Fruit fly (Drosophila melanogaster): ENCODE data around the gene CG13024.
A peak's percentile ranks its signal among the peaks of the same experiment; 100 is the strongest.

The CG13024 gene

DNA sequence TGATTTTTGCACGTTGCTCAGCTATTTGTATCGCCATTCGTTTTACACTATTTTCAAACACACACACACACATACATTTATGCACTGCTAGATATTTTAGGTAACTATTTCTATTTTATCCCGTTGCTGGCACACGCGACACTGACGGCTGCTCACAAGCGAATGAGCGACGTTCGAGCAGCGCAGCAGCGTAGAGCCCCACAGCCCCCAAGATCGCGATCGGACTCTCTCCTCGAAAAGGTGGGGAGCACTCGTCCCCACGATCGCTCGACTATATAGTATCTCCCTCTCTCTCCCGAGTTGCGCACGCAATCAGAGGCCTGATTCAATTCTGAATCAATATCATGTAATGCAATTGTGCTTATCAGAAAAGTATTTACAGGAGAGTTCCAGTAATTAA is 28.8 kb downstream of the CG13024 start:
- TF ChIP-seq ovo (GFP tag; optimal IDR thresholded peaks at IDR 0.05), result peak; percentile 66
- peak; percentile 12 for TF ChIP-seq Clk (GFP tag; optimal IDR thresholded peaks at IDR 0.05)
- peak; percentile 48 for TF ChIP-seq toe (GFP tag; optimal IDR thresholded peaks at IDR 0.05)
- TF ChIP-seq Hr96 (GFP tag; optimal IDR thresholded peaks at IDR 0.05), result peak; percentile 52
- no peak for TF ChIP-seq CG14711 (tag; optimal IDR thresholded peaks at IDR 0.05)
- peak; percentile 83 for TF ChIP-seq CG12768 (GFP tag; optimal IDR thresholded peaks at IDR 0.05)
- TF ChIP-seq CG33017 (tag; optimal IDR thresholded peaks at IDR 0.05), result peak; percentile 68
- peak; percentile 79 for TF ChIP-seq Mnt (GFP tag; optimal IDR thresholded peaks at IDR 0.05)
- TF ChIP-seq CG11617 (GFP tag; optimal IDR thresholded peaks at IDR 0.05), result peak; percentile 19
- peak in 1 of 2 experiments; percentile 1 for TF ChIP-seq cnc (optimal IDR thresholded peaks at IDR 0.05)
- peak; percentile 41 for TF ChIP-seq bab1 (GFP tag; optimal IDR thresholded peaks at IDR 0.05)
- no peak for TF ChIP-seq cic (GFP tag; optimal IDR thresholded peaks at IDR 0.05)
- TF ChIP-seq kay (GFP tag; ENCODE audit: borderline replicate concordance), result peak; percentile 97
- peak; percentile 56 for TF ChIP-seq CG5204 (GFP tag; optimal IDR thresholded peaks at IDR 0.05)
- TF ChIP-seq CG7045 (GFP tag; optimal IDR thresholded peaks at IDR 0.05), result peak; percentile 15
- TF ChIP-seq CG1620 (GFP tag; optimal IDR thresholded peaks at IDR 0.05), result peak; percentile 57
- TF ChIP-seq CG7101 (tag; optimal IDR thresholded peaks at IDR 0.05), result peak; percentile 67
- TF ChIP-seq pad (GFP tag; optimal IDR thresholded peaks at IDR 0.05), result peak; percentile 49
- TF ChIP-seq tj (GFP tag; optimal IDR thresholded peaks at IDR 0.05), result peak; percentile 28
- TF ChIP-seq Crg-1 (GFP tag; optimal IDR thresholded peaks at IDR 0.05), result no peak

DNA sequence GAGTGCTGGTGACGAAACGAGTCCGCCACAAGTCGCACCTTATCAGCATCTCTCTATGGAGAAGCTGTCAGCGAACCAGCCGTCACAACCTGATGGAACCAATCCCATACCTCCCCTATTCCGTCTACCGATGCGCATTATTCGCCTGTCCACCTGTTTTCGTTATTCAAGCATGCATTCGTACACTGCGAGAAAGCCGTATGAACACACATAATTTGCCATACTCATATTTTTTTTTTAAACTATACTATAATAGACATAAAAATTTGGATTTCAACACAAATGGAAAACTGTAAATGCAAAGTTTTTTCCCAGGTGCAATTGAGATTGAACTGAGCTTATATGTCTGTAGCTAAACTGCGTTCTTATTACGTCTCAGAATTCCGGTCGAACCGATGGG is 32.3 kb downstream of the CG13024 start:
- TF ChIP-seq Crg-1 (GFP tag; optimal IDR thresholded peaks at IDR 0.05), result no peak
- peak; percentile 18 for TF ChIP-seq pad (GFP tag; optimal IDR thresholded peaks at IDR 0.05)
- TF ChIP-seq cnc (optimal IDR thresholded peaks at IDR 0.05), result no peak
- peak; percentile 95 for TF ChIP-seq kay (GFP tag; ENCODE audit: borderline replicate concordance)
- peak; percentile 70 for TF ChIP-seq CG11617 (GFP tag; optimal IDR thresholded peaks at IDR 0.05)
- peak; percentile 84 for TF ChIP-seq toe (GFP tag; optimal IDR thresholded peaks at IDR 0.05)
- TF ChIP-seq CG33017 (tag; optimal IDR thresholded peaks at IDR 0.05), result peak; percentile 90
- peak; percentile 7 for TF ChIP-seq CG1620 (GFP tag; optimal IDR thresholded peaks at IDR 0.05)
- TF ChIP-seq CG5204 (GFP tag; optimal IDR thresholded peaks at IDR 0.05), result peak; percentile 78
- peak; percentile 77 for TF ChIP-seq CG7045 (GFP tag; optimal IDR thresholded peaks at IDR 0.05)
- peak; percentile 69 for TF ChIP-seq Mnt (GFP tag; optimal IDR thresholded peaks at IDR 0.05)
- no peak for TF ChIP-seq bab1 (GFP tag; optimal IDR thresholded peaks at IDR 0.05)
- TF ChIP-seq CG7101 (tag; optimal IDR thresholded peaks at IDR 0.05), result peak; percentile 79
- TF ChIP-seq tj (GFP tag; optimal IDR thresholded peaks at IDR 0.05), result peak; percentile 50
- peak; percentile 84 for TF ChIP-seq CG12768 (GFP tag; optimal IDR thresholded peaks at IDR 0.05)
- TF ChIP-seq Hr96 (GFP tag; optimal IDR thresholded peaks at IDR 0.05), result peak; percentile 66
- peak; percentile 97 for TF ChIP-seq cic (GFP tag; optimal IDR thresholded peaks at IDR 0.05)
- no peak for TF ChIP-seq ovo (GFP tag; optimal IDR thresholded peaks at IDR 0.05)
- TF ChIP-seq Clk (GFP tag; optimal IDR thresholded peaks at IDR 0.05), result peak; percentile 39
- TF ChIP-seq CG14711 (tag; optimal IDR thresholded peaks at IDR 0.05), result peak; percentile 51

- TF ChIP-seq Mnt (GFP tag; optimal IDR thresholded peaks at IDR 0.05), result peak; percentile 67
- no peak for TF ChIP-seq CG33017 (tag; optimal IDR thresholded peaks at IDR 0.05)
- no peak for TF ChIP-seq CG1620 (GFP tag; optimal IDR thresholded peaks at IDR 0.05)
- peak; percentile 4 for TF ChIP-seq bab1 (GFP tag; optimal IDR thresholded peaks at IDR 0.05)
- peak; percentile 21 for TF ChIP-seq tj (GFP tag; optimal IDR thresholded peaks at IDR 0.05)
- TF ChIP-seq kay (GFP tag; ENCODE audit: borderline replicate concordance), result no peak
Observed at dm6 chr3L:16786728-16787127, 42.1 kb downstream of the CG13024 start, which contains the start of gene eIF3e. eIF3e (minus strand) TSS chr3L:16786941.

- no peak for TF ChIP-seq toe (GFP tag; optimal IDR thresholded peaks at IDR 0.05)
- no peak for TF ChIP-seq CG11617 (GFP tag; optimal IDR thresholded peaks at IDR 0.05)
- TF ChIP-seq bab1 (GFP tag; optimal IDR thresholded peaks at IDR 0.05), result no peak
- no peak for TF ChIP-seq CG5204 (GFP tag; optimal IDR thresholded peaks at IDR 0.05)
- TF ChIP-seq cic (GFP tag; optimal IDR thresholded peaks at IDR 0.05), result no peak
- no peak for TF ChIP-seq CG7045 (GFP tag; optimal IDR thresholded peaks at IDR 0.05)
- no peak for TF ChIP-seq Mnt (GFP tag; optimal IDR thresholded peaks at IDR 0.05)
- no peak for TF ChIP-seq kay (GFP tag; ENCODE audit: borderline replicate concordance)
- no peak for TF ChIP-seq ovo (GFP tag; optimal IDR thresholded peaks at IDR 0.05)
- TF ChIP-seq pad (GFP tag; optimal IDR thresholded peaks at IDR 0.05), result no peak
- no peak for TF ChIP-seq cnc (optimal IDR thresholded peaks at IDR 0.05)
- TF ChIP-seq CG33017 (tag; optimal IDR thresholded peaks at IDR 0.05), result no peak
- no peak for TF ChIP-seq Hr96 (GFP tag; optimal IDR thresholded peaks at IDR 0.05)
- no peak for TF ChIP-seq Crg-1 (GFP tag; optimal IDR thresholded peaks at IDR 0.05)
Observed at dm6 chr3L:16782789-16783188, 46.1 kb downstream of the CG13024 start, which contains the start of gene CG9706. CG9706 (plus strand) TSS chr3L:16783010.

- TF ChIP-seq CG7045 (GFP tag; optimal IDR thresholded peaks at IDR 0.05) (no peak), pad (GFP tag; optimal IDR thresholded peaks at IDR 0.05) (peak; percentile 4), CG14711 (tag; optimal IDR thresholded peaks at IDR 0.05) (peak; percentile 49), tj (GFP tag; optimal IDR thresholded peaks at IDR 0.05) (no peak), kay (GFP tag; ENCODE audit: borderline replicate concordance) (no peak), Crg-1 (GFP tag; optimal IDR thresholded peaks at IDR 0.05) (no peak), Clk (GFP tag; optimal IDR thresholded peaks at IDR 0.05) (no peak), toe (GFP tag; optimal IDR thresholded peaks at IDR 0.05) (no peak), CG33017 (tag; optimal IDR thresholded peaks at IDR 0.05) (peak; percentile 42), CG12768 (GFP tag; optimal IDR thresholded peaks at IDR 0.05) (no peak), CG1620 (GFP tag; optimal IDR thresholded peaks at IDR 0.05) (no peak), CG11617 (GFP tag; optimal IDR thresholded peaks at IDR 0.05) (no peak), cic (GFP tag; optimal IDR thresholded peaks at IDR 0.05) (no peak), CG7101 (tag; optimal IDR thresholded peaks at IDR 0.05) (peak; percentile 48), bab1 (GFP tag; optimal IDR thresholded peaks at IDR 0.05) (no peak), cnc (optimal IDR thresholded peaks at IDR 0.05) (no peak), ovo (GFP tag; optimal IDR thresholded peaks at IDR 0.05) (no peak), Hr96 (GFP tag; optimal IDR thresholded peaks at IDR 0.05) (no peak), Mnt (GFP tag; optimal IDR thresholded peaks at IDR 0.05) (no peak)
Observed at dm6 chr3L:16782218-16782763, 46.6 kb downstream of the CG13024 start.

Measured in whole organism, adult.